Worm (Caenorhabditis elegans): ENCODE results near the gene trk-1.

- TF ChIP-seq tab-1 (GFP tag; IDR thresholded peaks at IDR 0.05): no peak
- TF ChIP-seq ref-1 (GFP tag; conservative IDR thresholded peaks at IDR 0.05): no peak
- TF ChIP-seq ztf-23 (GFP tag; IDR thresholded peaks at IDR 0.05): no peak
- no peak for TF ChIP-seq med-1 (GFP tag; optimal IDR thresholded peaks at IDR 0.05; ENCODE audit: insufficient read depth)
- no peak for TF ChIP-seq ztf-29 (GFP tag; IDR thresholded peaks at IDR 0.05)
- TF ChIP-seq klf-2 (GFP tag; conservative IDR thresholded peaks at IDR 0.05): no peak
- TF ChIP-seq cog-1 (tag; optimal IDR thresholded peaks at IDR 0.05): no peak
Measured at ce11 chrX:8953011-8953410, 2.2 kb upstream of the trk-1 start.

Measured in whole organism, midembryonic.